Fruit fly (Drosophila melanogaster) whole organism, wandering third instar larva: ENCODE measurements around the gene CG11756.
A peak's percentile ranks its signal among the peaks of the same experiment; 100 is the strongest.

Experiments
- Abd-B ChIP-seq: fragments of >200 bp; optimal IDR thresholded peaks from 2 replicates; lab custom pipeline; 2017; ENCODE audit warnings: missing biosample characterization, missing genetic modification characterization
- CG32264 ChIP-seq: fragments of 200-800 bp; sonication (Bioruptor generic); optimal IDR thresholded peaks from 2 replicates; lab custom pipeline; 2016; ENCODE audit warnings: missing biosample characterization, missing genetic modification characterization
- CG9705 ChIP-seq: fragments of 200-800 bp; sonication (Bioruptor generic); optimal IDR thresholded peaks from 2 replicates; lab custom pipeline; 2018; ENCODE audit warnings: missing biosample characterization, mild to moderate bottlenecking, missing genetic modification characterization
- CrebA ChIP-seq: fragments of 200-800 bp; sonication (Bioruptor generic); optimal IDR thresholded peaks from 2 replicates; lab custom pipeline; 2016; ENCODE audit warnings: missing biosample characterization, mild to moderate bottlenecking, missing genetic modification characterization, borderline replicate concordance
- Dfd ChIP-seq: fragments of >200 bp; optimal IDR thresholded peaks from 2 replicates; lab custom pipeline; 2017; ENCODE audit warnings: missing biosample characterization, missing genetic modification characterization
- Dif ChIP-seq: fragments of 200-275, 200-300 bp; sonication (Bioruptor generic); optimal IDR thresholded peaks from 2 replicates; lab custom pipeline; 2018; ENCODE audit warnings: missing biosample characterization, missing genetic modification characterization; ENCODE audit not compliant: partially characterized antibody
- GATAd ChIP-seq: sonication (Bioruptor generic); optimal IDR thresholded peaks from 2 replicates; lab custom pipeline; 2016; ENCODE audit warnings: missing biosample characterization, missing genetic modification characterization
- HLH106 ChIP-seq: fragments of 200-800 bp; optimal IDR thresholded peaks from 3 replicates; lab custom pipeline; 2019; ENCODE audit warnings: missing biosample characterization, mild to moderate bottlenecking, missing genetic modification characterization, moderate library complexity
- Hnf4 ChIP-seq: fragments of 200-800 bp; sonication (Bioruptor generic); optimal IDR thresholded peaks from 2 replicates; lab custom pipeline; 2016; ENCODE audit warnings: missing biosample characterization, mild to moderate bottlenecking, missing genetic modification characterization
- Hr78 ChIP-seq: fragments of >200 bp; optimal IDR thresholded peaks from 2 replicates; lab custom pipeline; 2017; ENCODE audit warnings: missing biosample characterization, missing genetic modification characterization
- Hr83 ChIP-seq: fragments of 200-300 bp; sonication (Bioruptor generic); optimal IDR thresholded peaks from 2 replicates; lab custom pipeline; 2016; ENCODE audit warnings: missing biosample characterization, mild to moderate bottlenecking, missing genetic modification characterization, moderate library complexity; ENCODE audit not compliant: poor library complexity, severe bottlenecking
- Jra ChIP-seq: sonication (Bioruptor generic); optimal IDR thresholded peaks from 2 replicates; lab custom pipeline; 2016; ENCODE audit warnings: missing biosample characterization, missing genetic modification characterization
- Mio ChIP-seq: sonication (Bioruptor generic); optimal IDR thresholded peaks from 2 replicates; lab custom pipeline; 2016; ENCODE audit warnings: missing biosample characterization, missing genetic modification characterization
- Myc ChIP-seq: fragments of >200 bp; optimal IDR thresholded peaks from 2 replicates; lab custom pipeline; 2017
- N ChIP-seq: fragments of >200 bp; optimal IDR thresholded peaks from 2 replicates; lab custom pipeline; 2018; ENCODE audit warnings: missing biosample characterization, missing external identifiers, missing genetic modification characterization
- OdsH ChIP-seq: fragments of 200-800 bp; sonication (Bioruptor generic); optimal IDR thresholded peaks from 2 replicates; lab custom pipeline; 2016; ENCODE audit warnings: missing biosample characterization, mild to moderate bottlenecking, missing genetic modification characterization
- Sp1 ChIP-seq: fragments of 200-800 bp; sonication (Bioruptor generic); optimal IDR thresholded peaks from 3 replicates; lab custom pipeline; 2019; ENCODE audit warnings: missing biosample characterization, mild to moderate bottlenecking, missing genetic modification characterization, moderate library complexity
- Vsx2 ChIP-seq: fragments of 200-300, 225-300 bp; sonication (Bioruptor generic); optimal IDR thresholded peaks from 2 replicates; lab custom pipeline; 2018; ENCODE audit warnings: missing biosample characterization, missing genetic modification characterization; ENCODE audit not compliant: partially characterized antibody
- br ChIP-seq: fragments of 200-800 bp; sonication (Bioruptor generic); optimal IDR thresholded peaks from 2 replicates; lab custom pipeline; 2016; ENCODE audit warnings: missing biosample characterization, missing genetic modification characterization
- brk ChIP-seq: fragments of 200-800 bp; sonication (Bioruptor generic); optimal IDR thresholded peaks from 2 replicates; lab custom pipeline; 2016; ENCODE audit warnings: missing biosample characterization, mild to moderate bottlenecking, missing genetic modification characterization
- dl ChIP-seq, 2 experiments: fragments of 175-275, 200-275 bp in 1 of 2; fragments of 200-275 bp in 1 of 2; sonication (Bioruptor generic); optimal IDR thresholded peaks; lab custom pipeline; 2018; ENCODE audit warnings: mild to moderate bottlenecking in 2 of 2, missing biosample characterization in 2 of 2, missing genetic modification characterization in 2 of 2, moderate library complexity in 2 of 2; ENCODE audit not compliant: partially characterized antibody in 2 of 2, insufficient read depth in 1 of 2
- dmrt93B ChIP-seq: fragments of 200-800 bp; sonication (Bioruptor generic); optimal IDR thresholded peaks from 2 replicates; lab custom pipeline; 2018; ENCODE audit warnings: missing biosample characterization, mild to moderate bottlenecking, missing genetic modification characterization
- dsf ChIP-seq: sonication (Bioruptor generic); optimal IDR thresholded peaks from 2 replicates; lab custom pipeline; 2016; ENCODE audit warnings: missing biosample characterization, missing genetic modification characterization, borderline replicate concordance
- ey ChIP-seq: fragments of 200-800 bp; sonication (Bioruptor generic); optimal IDR thresholded peaks from 2 replicates; lab custom pipeline; 2016; ENCODE audit warnings: missing biosample characterization, missing genetic modification characterization
- foxo ChIP-seq, 2 experiments: fragments of 200-800 bp; sonication (Bioruptor generic); optimal IDR thresholded peaks; 2 replicates in 1 of 2; 3 replicates in 1 of 2; lab custom pipeline; 2016 to 2017; ENCODE audit warnings: missing biosample characterization in 2 of 2, missing genetic modification characterization in 2 of 2
- fru ChIP-seq: fragments of 200-800 bp; sonication (Bioruptor generic); optimal IDR thresholded peaks from 3 replicates; lab custom pipeline; 2016; ENCODE audit warnings: missing biosample characterization, mild to moderate bottlenecking, missing genetic modification characterization
- h ChIP-seq: fragments of 200-800 bp; sonication (Bioruptor generic); optimal IDR thresholded peaks from 3 replicates; lab custom pipeline; 2016; ENCODE audit warnings: missing biosample characterization, mild to moderate bottlenecking, missing genetic modification characterization
- jim ChIP-seq: fragments of 175-275, 200-325 bp; sonication (Bioruptor generic); optimal IDR thresholded peaks from 2 replicates; lab custom pipeline; 2016; ENCODE audit warnings: missing biosample characterization, mild to moderate bottlenecking, missing genetic modification characterization
- lola ChIP-seq: fragments of >200 bp; optimal IDR thresholded peaks from 2 replicates; lab custom pipeline; 2017; ENCODE audit warnings: missing biosample characterization, missing genetic modification characterization
- pan ChIP-seq: fragments of >200 bp; optimal IDR thresholded peaks from 2 replicates; lab custom pipeline; 2017
- psq ChIP-seq: fragments of 200-800 bp; sonication (Bioruptor generic); optimal IDR thresholded peaks from 3 replicates; lab custom pipeline; 2017; ENCODE audit warnings: missing biosample characterization, mild to moderate bottlenecking, missing genetic modification characterization, moderate library complexity
- rgr ChIP-seq: fragments of 200-800 bp; sonication (Bioruptor generic); optimal IDR thresholded peaks from 3 replicates; lab custom pipeline; 2016; ENCODE audit warnings: missing biosample characterization, mild to moderate bottlenecking, missing genetic modification characterization
- sage ChIP-seq: fragments of 200-800 bp; sonication (Bioruptor generic); optimal IDR thresholded peaks from 2 replicates; lab custom pipeline; 2016; ENCODE audit warnings: missing biosample characterization, mild to moderate bottlenecking, missing genetic modification characterization
- sv ChIP-seq: fragments of 200-800 bp; sonication (Bioruptor generic); optimal IDR thresholded peaks from 3 replicates; lab custom pipeline; 2016; ENCODE audit warnings: missing biosample characterization, missing genetic modification characterization
- tai ChIP-seq: sonication (Bioruptor generic); optimal IDR thresholded peaks from 2 replicates; lab custom pipeline; 2016; ENCODE audit warnings: missing biosample characterization, missing genetic modification characterization
- usp ChIP-seq: fragments of >200 bp; optimal IDR thresholded peaks from 2 replicates; lab custom pipeline; 2017; ENCODE audit warnings: missing biosample characterization, missing genetic modification characterization
- woc ChIP-seq: sonication (Bioruptor generic); optimal IDR thresholded peaks from 2 replicates; lab custom pipeline; 2016; ENCODE audit warnings: missing biosample characterization, mild to moderate bottlenecking, missing genetic modification characterization

The CG11756 gene

DNA sequence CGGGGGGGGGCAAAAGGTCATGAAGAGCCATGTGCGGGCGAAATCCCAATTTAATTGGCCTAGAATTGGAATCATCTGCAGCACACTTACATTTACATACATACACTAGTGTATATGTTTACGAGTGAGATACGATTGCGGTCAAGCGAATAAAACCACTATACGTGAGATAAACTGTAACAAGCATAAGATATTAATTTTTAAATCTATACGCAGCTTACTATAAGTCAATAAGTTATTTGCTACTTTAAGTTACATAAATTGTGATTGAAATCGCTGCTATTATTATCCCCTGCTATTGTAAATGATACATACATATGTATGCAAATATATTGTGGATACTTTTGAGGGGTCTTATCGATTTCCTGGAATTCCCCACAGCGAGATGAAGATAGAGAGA, 31.2 kb downstream of the CG11756 start:
- peak; percentile 3 for TF ChIP-seq fru (GFP tag; lab: Kevin White, UChicago)
- TF ChIP-seq dsf (GFP tag; lab: Kevin White, UChicago) = no peak
- no peak for TF ChIP-seq jim (GFP tag; lab: Kevin White, UChicago)
- TF ChIP-seq lola (GFP tag; lab: Kevin White, UChicago) = no peak
- TF ChIP-seq Sp1 (GFP tag; lab: Kevin White, UChicago) = peak; percentile 17
- TF ChIP-seq foxo (GFP tag; optimal IDR thresholded peaks at IDR 0.05; lab: Kevin White, UChicago) = peak in 1 of 2 experiments; percentile 16
- TF ChIP-seq usp (GFP tag; lab: Kevin White, UChicago) = no peak
- no peak for TF ChIP-seq Jra (GFP tag; lab: Kevin White, UChicago)
- peak; percentile 26 for TF ChIP-seq HLH106 (tag; lab: Kevin White, UChicago)
- no peak for TF ChIP-seq Mio (GFP tag; lab: Kevin White, UChicago)

- no peak for TF ChIP-seq Hr78 (GFP tag; lab: Kevin White, UChicago)
- no peak for TF ChIP-seq Abd-B
- no peak for TF ChIP-seq jim (GFP tag; lab: Kevin White, UChicago)
- no peak for TF ChIP-seq foxo (GFP tag; optimal IDR thresholded peaks at IDR 0.05; lab: Kevin White, UChicago)
- no peak for TF ChIP-seq Vsx2 (GFP tag; lab: Kevin White, UChicago)
- TF ChIP-seq Dif (GFP tag; lab: Kevin White, UChicago) = no peak
- TF ChIP-seq usp (GFP tag; lab: Kevin White, UChicago) = no peak
- TF ChIP-seq pan = no peak
- no peak for TF ChIP-seq OdsH (GFP tag; lab: Kevin White, UChicago)
- TF ChIP-seq brk = no peak
Observed at dm6 chrX:11379747-11380146, 31.8 kb downstream of the CG11756 start.

DNA sequence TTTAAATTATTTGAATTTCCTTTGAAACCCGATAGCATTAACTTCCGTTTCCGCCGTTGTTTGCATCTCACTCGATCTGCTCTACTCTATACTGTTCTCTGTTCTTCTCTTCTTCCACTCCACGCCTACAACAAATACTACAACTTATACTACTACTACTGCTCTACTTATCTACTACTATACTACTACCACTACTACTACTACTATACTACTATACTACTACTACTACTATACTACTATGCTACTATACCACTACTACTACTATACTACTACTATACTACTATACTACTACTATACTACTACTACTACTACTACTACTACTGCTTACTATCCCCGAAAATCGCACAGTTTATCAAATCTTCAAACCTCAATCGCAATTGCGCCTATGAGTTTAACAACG, 34.7 kb downstream of the CG11756 start:
- no peak for TF ChIP-seq psq (GFP tag; lab: Kevin White, UChicago)
- no peak for TF ChIP-seq foxo (GFP tag; optimal IDR thresholded peaks at IDR 0.05; lab: Kevin White, UChicago)
- TF ChIP-seq br (GFP tag; lab: Kevin White, UChicago) = no peak
- no peak for TF ChIP-seq Myc (lab: Kevin White, UChicago)
- no peak for TF ChIP-seq Vsx2 (GFP tag; lab: Kevin White, UChicago)
- no peak for TF ChIP-seq CG9705
- TF ChIP-seq lola (GFP tag; lab: Kevin White, UChicago) = no peak
- no peak for TF ChIP-seq tai (GFP tag; lab: Kevin White, UChicago)
- TF ChIP-seq ey = no peak
- no peak for TF ChIP-seq dl (GFP tag; optimal IDR thresholded peaks at IDR 0.05; lab: Kevin White, UChicago; ENCODE audit: insufficient read depth in 1 of 2, partially characterized antibody in 2 of 2)
- TF ChIP-seq sage (GFP tag; lab: Kevin White, UChicago) = no peak
- no peak for TF ChIP-seq sv
- no peak for TF ChIP-seq CG32264
- TF ChIP-seq dsf (GFP tag; lab: Kevin White, UChicago) = no peak
- TF ChIP-seq Sp1 (GFP tag; lab: Kevin White, UChicago) = no peak
- TF ChIP-seq CrebA (GFP tag; lab: Kevin White, UChicago) = no peak
- TF ChIP-seq HLH106 (tag; lab: Kevin White, UChicago) = no peak
- TF ChIP-seq Hr78 (GFP tag; lab: Kevin White, UChicago) = no peak
- TF ChIP-seq Hnf4 (GFP tag; lab: Kevin White, UChicago) = no peak

DNA sequence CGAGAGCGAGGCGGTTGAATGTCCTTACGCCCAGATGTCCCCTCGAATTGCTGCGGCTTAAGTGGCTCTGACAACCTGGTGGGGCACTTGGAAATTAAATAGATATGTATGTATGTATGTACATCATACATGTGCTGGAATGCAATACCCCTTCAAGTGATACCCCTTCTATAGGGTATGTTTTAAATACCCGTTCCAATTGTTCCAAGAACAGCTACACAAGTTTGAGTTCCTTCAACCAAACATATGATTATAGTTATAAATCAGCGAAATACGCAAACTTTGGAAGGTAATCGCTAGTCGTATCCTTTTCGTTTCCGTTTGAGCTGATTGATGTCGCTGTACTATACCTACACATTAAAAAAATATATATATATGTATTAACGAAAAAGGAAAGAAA, 35.6 kb downstream of the CG11756 start:
- TF ChIP-seq brk (no peak), lola (GFP tag; lab: Kevin White, UChicago) (no peak), Abd-B (no peak), foxo (GFP tag; optimal IDR thresholded peaks at IDR 0.05; lab: Kevin White, UChicago) (no peak), Dfd (GFP tag; lab: Kevin White, UChicago) (no peak), HLH106 (tag; lab: Kevin White, UChicago) (no peak), usp (GFP tag; lab: Kevin White, UChicago) (no peak), jim (GFP tag; lab: Kevin White, UChicago) (no peak)
- TF ChIP-seq, all 38 proteins: peak for 0

DNA sequence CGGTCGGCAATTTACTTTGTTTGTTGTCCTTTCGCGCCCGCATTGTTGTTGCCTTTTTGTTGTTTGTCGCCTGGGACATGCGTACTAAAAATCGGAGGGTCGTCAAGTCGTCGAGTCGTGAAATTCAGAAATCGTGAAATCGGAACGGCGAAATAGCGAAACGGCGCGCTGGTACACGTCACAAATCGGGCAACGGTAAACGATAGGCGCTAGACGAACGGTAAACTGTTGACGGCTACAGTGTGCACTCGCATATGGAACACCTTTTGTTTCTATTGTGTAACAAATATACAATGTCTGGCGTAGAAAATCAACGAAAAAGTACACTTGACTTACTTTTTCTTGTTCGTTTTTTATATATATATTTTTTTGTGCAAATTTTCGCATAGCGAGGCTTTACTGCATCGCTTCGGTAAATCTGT, 36.1 kb downstream of the CG11756 start:
- TF ChIP-seq br (GFP tag; lab: Kevin White, UChicago) (no peak), pan (no peak), rgr (GFP tag; lab: Kevin White, UChicago) (peak; percentile 26), GATAd (no peak), HLH106 (tag; lab: Kevin White, UChicago) (peak; percentile 36), OdsH (GFP tag; lab: Kevin White, UChicago) (peak; percentile 2), Hr78 (GFP tag; lab: Kevin White, UChicago) (no peak), foxo (GFP tag; optimal IDR thresholded peaks at IDR 0.05; lab: Kevin White, UChicago) (peak in 1 of 2 experiments; percentile 71), Dfd (GFP tag; lab: Kevin White, UChicago) (no peak), dmrt93B (GFP tag; lab: Kevin White, UChicago) (peak; percentile 2), fru (GFP tag; lab: Kevin White, UChicago) (peak; percentile 50), usp (GFP tag; lab: Kevin White, UChicago) (no peak), brk (no peak), dl (GFP tag; optimal IDR thresholded peaks at IDR 0.05; lab: Kevin White, UChicago; ENCODE audit: insufficient read depth in 1 of 2, partially characterized antibody in 2 of 2) (no peak), Hr83 (GFP tag; lab: Kevin White, UChicago) (no peak), N (GFP tag; lab: Kevin White, UChicago) (no peak), h (peak; percentile 37), Sp1 (GFP tag; lab: Kevin White, UChicago) (peak; percentile 31), lola (GFP tag; lab: Kevin White, UChicago) (no peak), Abd-B (no peak), psq (GFP tag; lab: Kevin White, UChicago) (no peak), ey (peak; percentile 21), sv (peak; percentile 72), woc (GFP tag; lab: Kevin White, UChicago) (no peak)
